Worm (Caenorhabditis elegans): ENCODE results near the gene rps-30.

DNA sequence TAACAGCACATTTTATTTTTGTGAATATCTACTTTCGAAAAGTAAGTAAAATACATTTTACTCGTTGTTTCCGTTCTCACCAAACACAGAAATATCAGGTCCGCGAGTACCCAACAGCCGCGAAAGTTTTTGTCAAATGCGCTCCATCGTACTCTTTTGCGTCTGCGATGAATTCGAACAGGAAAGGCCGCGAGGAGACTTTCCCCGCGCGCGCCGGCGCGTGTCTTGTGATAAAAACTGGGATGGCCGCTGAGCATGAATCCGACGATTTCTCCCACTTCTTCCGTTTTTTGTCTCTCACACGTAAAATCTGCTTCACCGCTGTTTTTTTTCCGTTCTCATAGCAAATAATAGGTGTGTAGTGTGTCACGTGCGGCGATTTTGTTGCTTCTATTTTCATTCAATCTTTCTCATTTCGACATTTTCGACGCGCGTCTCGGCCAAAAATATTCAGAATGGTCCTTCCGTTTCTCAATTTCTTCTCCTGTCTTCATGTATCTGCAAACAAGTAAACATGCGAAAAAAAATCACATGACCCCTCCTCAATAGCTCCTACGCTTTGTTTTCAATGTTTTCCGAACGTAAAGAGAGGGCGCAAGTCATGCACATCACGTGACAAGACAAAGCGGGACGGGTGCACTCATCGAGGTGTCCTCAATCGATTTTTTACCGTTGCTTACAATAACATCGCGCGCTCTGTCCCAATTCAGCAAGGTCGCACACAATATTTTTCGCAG is 27.9 kb downstream of the rps-30 start, which contains the start of gene uvs-1:
- peak; percentile 17 for TF ChIP-seq fkh-10 (GFP tag; optimal IDR thresholded peaks at IDR 0.05)
- TF ChIP-seq aha-1 (tag; optimal IDR thresholded peaks at IDR 0.05), result no peak
- peak; percentile 33 for TF ChIP-seq snpc-4 (tag; optimal IDR thresholded peaks at IDR 0.05)
- no peak for TF ChIP-seq jun-1 (tag; optimal IDR thresholded peaks at IDR 0.05)
- TF ChIP-seq hlh-4 (tag; optimal IDR thresholded peaks at IDR 0.05), result no peak
- no peak for TF ChIP-seq nhr-11 (tag; optimal IDR thresholded peaks at IDR 0.05)
- TF ChIP-seq nhr-77 (tag; optimal IDR thresholded peaks at IDR 0.05), result peak; percentile 24

Measured in whole organism, L1 larva.